Fruit fly (Drosophila melanogaster): ENCODE results near the gene Mur18B.

The Mur18B gene

DNA sequence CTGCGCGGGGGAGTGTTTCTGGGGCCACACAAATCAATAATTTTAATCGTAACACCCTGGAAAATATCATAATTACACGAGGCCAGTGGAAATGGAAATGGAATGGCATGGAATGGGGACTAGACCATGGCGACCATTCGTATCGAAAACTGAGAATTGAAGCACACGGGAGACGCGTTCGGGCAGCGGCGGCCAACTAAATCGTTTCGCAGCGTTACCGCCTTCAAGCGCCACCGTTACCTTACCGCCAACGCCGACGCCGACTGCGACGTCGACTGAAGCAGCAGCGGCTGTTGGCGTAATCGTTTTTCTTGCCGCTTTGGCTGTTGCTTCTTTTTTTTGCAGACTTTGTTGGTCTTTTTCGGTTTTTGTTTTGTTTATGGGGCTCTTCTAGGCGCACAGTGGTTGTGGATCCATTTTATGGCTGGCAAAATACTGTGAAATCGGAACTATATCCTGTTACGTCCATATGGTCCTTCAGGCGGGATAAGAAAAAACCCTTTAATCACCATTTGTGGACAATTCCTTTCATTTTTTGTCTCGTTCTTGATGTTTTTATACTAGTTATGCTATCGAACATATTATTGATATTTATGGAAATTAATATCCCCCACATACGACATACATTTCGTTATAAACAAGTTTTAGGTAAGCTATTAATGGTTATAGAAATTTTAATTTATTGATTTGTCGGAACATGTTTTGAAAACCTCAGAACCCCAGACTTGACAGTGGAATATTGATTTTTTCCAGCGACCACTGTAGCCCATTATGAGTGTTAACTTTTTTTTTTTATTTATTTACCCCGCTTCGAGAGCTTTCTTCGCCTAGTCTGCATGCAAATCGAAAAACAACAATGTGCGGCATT, 47.7 kb upstream of the Mur18B start:
- TF ChIP-seq CG32772 (GFP tag; IDR thresholded peaks at IDR 0.05) (no peak), CG30431 (GFP tag; optimal IDR thresholded peaks at IDR 0.05) (peak; percentile 8), slbo (GFP tag; IDR thresholded peaks at IDR 0.05) (peak; percentile 39), Nf-YB (GFP tag; optimal IDR thresholded peaks at IDR 0.05) (no peak), chn (GFP tag; optimal IDR thresholded peaks at IDR 0.05) (no peak), hb (GFP tag; IDR thresholded peaks at IDR 0.05; ENCODE audit: partially characterized antibody) (no peak), CG18619 (GFP tag; optimal IDR thresholded peaks at IDR 0.05) (peak; percentile 40), CG7839 (tag; optimal IDR thresholded peaks at IDR 0.05) (peak; percentile 28), exex (tag; optimal IDR thresholded peaks at IDR 0.05) (peak; percentile 78), Doc3 (GFP tag; IDR thresholded peaks at IDR 0.05; ENCODE audit: partially characterized antibody) (no peak), CG11695 (GFP tag; IDR thresholded peaks at IDR 0.05) (peak; percentile 10; the same call in 1 of the 3 replicates), CG8478 (optimal IDR thresholded peaks at IDR 0.05) (no peak), ci (GFP tag; IDR thresholded peaks at IDR 0.05) (0 out of 3 replicates have a peak, but pooled peaks have one; percentile 41), crol (GFP tag; IDR thresholded peaks at IDR 0.05) (peak; percentile 52; the same call in 1 of the 2 replicates), bab2 (GFP tag; optimal IDR thresholded peaks at IDR 0.05) (no peak), MESR4 (GFP tag; optimal IDR thresholded peaks at IDR 0.05) (no peak), Hmr (GFP tag; optimal IDR thresholded peaks at IDR 0.05) (peak; percentile 20), CG2120 (GFP tag; optimal IDR thresholded peaks at IDR 0.05) (peak; percentile 47), HHEX (GFP tag; optimal IDR thresholded peaks at IDR 0.05) (no peak), Dfd (GFP tag; optimal IDR thresholded peaks at IDR 0.05) (no peak), tap (tag; optimal IDR thresholded peaks at IDR 0.05) (no peak), ATbp (GFP tag; optimal IDR thresholded peaks at IDR 0.05) (peak; percentile 19), CG3065 (GFP tag; optimal IDR thresholded peaks at IDR 0.05) (no peak), Gsc (GFP tag; IDR thresholded peaks at IDR 0.05) (no peak), CG15696 (tag; optimal IDR thresholded peaks at IDR 0.05) (no peak), CG7556 (GFP tag; optimal IDR thresholded peaks at IDR 0.05) (peak; percentile 33), btn (GFP tag; optimal IDR thresholded peaks at IDR 0.05) (no peak), prd (optimal IDR thresholded peaks at IDR 0.05) (no peak), prd (GFP tag; IDR thresholded peaks at IDR 0.05) (peak; percentile 46; the same call in 2 of the 3 replicates), seq (GFP tag; IDR thresholded peaks at IDR 0.05) (peak; percentile 31; the same call in 1 of the 2 replicates), rib (GFP tag; IDR thresholded peaks at IDR 0.05) (peak; percentile 17; the same call in 1 of the 2 replicates), Dref (GFP tag; IDR thresholded peaks at IDR 0.05) (no peak), tgo (GFP tag; IDR thresholded peaks at IDR 0.05) (peak; percentile 31; the same call in 1 of the 3 replicates), sug (tag; optimal IDR thresholded peaks at IDR 0.05) (peak; percentile 94), Drgx (GFP tag; IDR thresholded peaks at IDR 0.05) (peak; percentile 43), Deaf1 (tag; optimal IDR thresholded peaks at IDR 0.05) (peak; percentile 43), mam (GFP tag; optimal IDR thresholded peaks at IDR 0.05) (peak; percentile 16), CG7357 (GFP tag; IDR thresholded peaks at IDR 0.05) (no peak), Ssrp (tag; optimal IDR thresholded peaks at IDR 0.05) (peak; percentile 24), Oli (tag; optimal IDR thresholded peaks at IDR 0.05) (peak; percentile 41), eve (GFP tag; optimal IDR thresholded peaks at IDR 0.05) (peak in 1 of 2 experiments; percentile 62), CoRest (tag; optimal IDR thresholded peaks at IDR 0.05) (peak; percentile 19), CG3281 (GFP tag; optimal IDR thresholded peaks at IDR 0.05) (peak; percentile 17), abd-A (tag; optimal IDR thresholded peaks at IDR 0.05) (peak; percentile 8), ERR (GFP tag; optimal IDR thresholded peaks at IDR 0.05) (no peak), pfk (GFP tag; optimal IDR thresholded peaks at IDR 0.05) (peak; percentile 55), CG17361 (GFP tag; IDR thresholded peaks at IDR 0.05) (0 out of 3 replicates have a peak, but pooled peaks have one; percentile 23), Sox102F (GFP tag; optimal IDR thresholded peaks at IDR 0.05) (peak; percentile 32), lilli (GFP tag; optimal IDR thresholded peaks at IDR 0.05) (peak; percentile 17)
